Worm (Caenorhabditis elegans) whole organism, young adult: ENCODE results near the gene Y48D7A.1.

Experiments
- B0035.1 ChIP-seq: sonication (generic microtip); optimal IDR thresholded peaks from 2 replicates; lab custom pipeline; 2016; ENCODE audit warnings: missing genetic modification characterization, mild to moderate bottlenecking, missing compliant biosample characterization, missing genotype, missing genetic modification reagents
- B0261.1 ChIP-seq: sonication (generic microtip); optimal IDR thresholded peaks from 2 replicates; lab custom pipeline; 2016; ENCODE audit warnings: mild to moderate bottlenecking, missing genetic modification characterization, moderate library complexity, missing compliant biosample characterization
- C06A6.2 ChIP-seq: fragments of 200-800 bp; sonication (Bioruptor generic); conservative IDR thresholded peaks from 2 replicates; pipeline ENCODE4 v1.3.6; 2022; ENCODE audit warnings: missing genetic modification characterization, missing compliant biosample characterization
- D2030.7 ChIP-seq: fragments of 200-800 bp; sonication (Bioruptor generic); IDR thresholded peaks from 2 replicates; pipeline ENCODE4 v1.3.6; 2022; ENCODE audit warnings: missing genetic modification reagents, missing genetic modification characterization, missing compliant biosample characterization
- F10E7.11 ChIP-seq: sonication (generic microtip); optimal IDR thresholded peaks from 2 replicates; lab custom pipeline; 2017; ENCODE audit warnings: mild to moderate bottlenecking, missing genetic modification characterization, moderate library complexity, missing compliant biosample characterization
- F22D6.2 ChIP-seq: sonication (generic microtip); optimal IDR thresholded peaks from 2 replicates; lab custom pipeline; 2016; ENCODE audit warnings: mild to moderate bottlenecking, missing genetic modification characterization, missing compliant biosample characterization
- F57A8.1 ChIP-seq: fragments of 200-800 bp; sonication (Bioruptor generic); optimal IDR thresholded peaks from 2 replicates; lab custom pipeline; 2018; ENCODE audit warnings: mild to moderate bottlenecking, missing genetic modification characterization, moderate library complexity, missing compliant biosample characterization
- T07F8.4 ChIP-seq: sonication (generic microtip); optimal IDR thresholded peaks from 2 replicates; lab custom pipeline; 2016; ENCODE audit warnings: mild to moderate bottlenecking, missing genetic modification characterization, moderate library complexity, missing compliant biosample characterization
- T26A5.8 ChIP-seq: sonication (generic microtip); optimal IDR thresholded peaks from 2 replicates; lab custom pipeline; 2016; ENCODE audit warnings: missing genetic modification characterization, missing compliant biosample characterization
- attf-6 ChIP-seq: fragments of 200-800 bp; sonication (Bioruptor generic); IDR thresholded peaks from 2 replicates; pipeline ENCODE4 v1.3.6; 2022; ENCODE audit warnings: missing genetic modification reagents, missing genetic modification characterization, missing compliant biosample characterization
- ccch-3 ChIP-seq: fragments of 200-800 bp; sonication (Bioruptor generic); optimal IDR thresholded peaks from 2 replicates; lab custom pipeline; 2018; ENCODE audit warnings: mild to moderate bottlenecking, missing genetic modification characterization, missing compliant biosample characterization
- cebp-1 ChIP-seq, 2 experiments: fragments of 200-800 bp in 1 of 2; sonication (Bioruptor generic) in 1 of 2; sonication (generic microtip) in 1 of 2; IDR thresholded peaks in 1 of 2; optimal IDR thresholded peaks in 1 of 2; 2 replicates each; pipeline versions ENCODE4 v1.3.6 to Lab custom; 2017 to 2022; ENCODE audit warnings: missing compliant biosample characterization in 2 of 2, missing genetic modification characterization in 2 of 2, mild to moderate bottlenecking in 1 of 2, missing genetic modification reagents in 1 of 2, moderate library complexity in 1 of 2
- cebp-2 ChIP-seq: fragments of 200-800 bp; sonication (Bioruptor generic); IDR thresholded peaks from 2 replicates; pipeline ENCODE4 v1.3.6; 2022; ENCODE audit warnings: missing genetic modification characterization, missing compliant biosample characterization
- ceh-40 ChIP-seq: fragments of 200-800 bp; sonication (Bioruptor generic); IDR thresholded peaks from 2 replicates; pipeline ENCODE4 v1.3.6; 2022; ENCODE audit warnings: missing genetic modification characterization, missing compliant biosample characterization
- egl-44 ChIP-seq: fragments of 200-800 bp; sonication (Bioruptor generic); IDR thresholded peaks from 2 replicates; pipeline ENCODE4 v1.3.6; 2022; ENCODE audit warnings: missing genetic modification reagents, missing genetic modification characterization, missing compliant biosample characterization
- egrh-3 ChIP-seq: fragments of 200-800 bp; sonication (Bioruptor generic); IDR thresholded peaks from 2 replicates; pipeline ENCODE4 v1.3.6; 2022; ENCODE audit warnings: missing genetic modification reagents, missing genetic modification characterization, missing compliant biosample characterization
- ets-4 ChIP-seq: fragments of 200-800 bp; sonication (Bioruptor generic); optimal IDR thresholded peaks from 2 replicates; lab custom pipeline; 2018; ENCODE audit warnings: mild to moderate bottlenecking, missing genetic modification characterization, missing compliant biosample characterization
- fkh-3 ChIP-seq: sonication (generic microtip); optimal IDR thresholded peaks from 2 replicates; lab custom pipeline; 2016; ENCODE audit warnings: mild to moderate bottlenecking, missing genetic modification characterization, missing compliant biosample characterization
- hsf-1 ChIP-seq: fragments of 200-800 bp; sonication (Bioruptor generic); IDR thresholded peaks from 2 replicates; pipeline ENCODE4 v1.3.6; 2022; ENCODE audit warnings: missing genetic modification reagents, missing genetic modification characterization, missing compliant biosample characterization
- lag-1 ChIP-seq: fragments of 200-800 bp; sonication (Bioruptor generic); IDR thresholded peaks from 2 replicates; pipeline ENCODE4 v1.3.6; 2022; ENCODE audit warnings: missing genetic modification reagents, missing genetic modification characterization, missing compliant biosample characterization
- let-526 ChIP-seq: fragments of 200-800 bp; sonication (Bioruptor generic); IDR thresholded peaks from 2 replicates; pipeline ENCODE4 v1.3.6; 2022; ENCODE audit warnings: missing genetic modification reagents, missing genetic modification characterization, missing compliant biosample characterization
- let-607 ChIP-seq, 2 experiments: fragments of 200-800 bp in 1 of 2; sonication (Bioruptor generic) in 1 of 2; sonication (generic microtip) in 1 of 2; optimal IDR thresholded peaks; 2 replicates each; lab custom pipeline; 2016 to 2018; ENCODE audit warnings: mild to moderate bottlenecking in 2 of 2, missing compliant biosample characterization in 2 of 2, missing genetic modification characterization in 2 of 2, moderate library complexity in 2 of 2, missing genotype in 1 of 2
- lin-40 ChIP-seq: sonication (generic microtip); optimal IDR thresholded peaks from 2 replicates; lab custom pipeline; 2016; ENCODE audit warnings: missing genetic modification characterization, mild to moderate bottlenecking, missing compliant biosample characterization, missing genotype, missing genetic modification reagents
- lin-54 ChIP-seq: fragments of 200-800 bp; sonication (Bioruptor generic); optimal IDR thresholded peaks from 2 replicates; lab custom pipeline; 2018; ENCODE audit warnings: mild to moderate bottlenecking, missing genetic modification characterization, missing compliant biosample characterization
- lir-1 ChIP-seq: fragments of 200-800 bp; sonication (Bioruptor generic); conservative IDR thresholded peaks from 2 replicates; pipeline ENCODE4 v1.3.6; 2022; ENCODE audit warnings: missing genetic modification reagents, missing genetic modification characterization, missing compliant biosample characterization
- lsl-1 ChIP-seq: fragments of 200-800 bp; sonication (Bioruptor generic); optimal IDR thresholded peaks from 2 replicates; lab custom pipeline; 2018; ENCODE audit warnings: mild to moderate bottlenecking, missing genetic modification characterization, moderate library complexity, missing compliant biosample characterization
- madf-10 ChIP-seq: sonication (generic microtip); optimal IDR thresholded peaks from 2 replicates; lab custom pipeline; 2016; ENCODE audit warnings: mild to moderate bottlenecking, missing genetic modification characterization, missing compliant biosample characterization
- mcd-1 ChIP-seq: fragments of 200-800 bp; sonication (Bioruptor generic); IDR thresholded peaks from 2 replicates; pipeline ENCODE4 v1.3.6; 2022; ENCODE audit warnings: missing genetic modification reagents, missing genetic modification characterization, missing compliant biosample characterization
- mel-28 ChIP-seq: sonication (generic microtip); optimal IDR thresholded peaks from 2 replicates; lab custom pipeline; 2016; ENCODE audit warnings: borderline replicate concordance, mild to moderate bottlenecking, missing genetic modification characterization, missing compliant biosample characterization
- nfya-1 ChIP-seq: sonication (generic microtip); optimal IDR thresholded peaks from 2 replicates; lab custom pipeline; 2017; ENCODE audit warnings: antibody characterized with exemption, missing compliant biosample characterization, missing genetic modification characterization, borderline replicate concordance; ENCODE audit not compliant: insufficient read depth
- nfya-2 ChIP-seq: fragments of 200-800 bp; sonication (Bioruptor generic); IDR thresholded peaks from 2 replicates; pipeline ENCODE4 v1.3.6; 2022; ENCODE audit warnings: missing genetic modification reagents, missing genetic modification characterization, missing compliant biosample characterization
- nhr-27 ChIP-seq: fragments of 200-800 bp; sonication (Bioruptor generic); optimal IDR thresholded peaks from 2 replicates; lab custom pipeline; 2018; ENCODE audit warnings: mild to moderate bottlenecking, missing genetic modification characterization, moderate library complexity, missing compliant biosample characterization
- nhr-80 ChIP-seq: sonication (generic microtip); optimal IDR thresholded peaks from 2 replicates; lab custom pipeline; 2016; ENCODE audit warnings: missing genetic modification characterization, missing compliant biosample characterization
- pbrm-1 ChIP-seq: fragments of 200-800 bp; sonication (Bioruptor generic); IDR thresholded peaks from 2 replicates; pipeline ENCODE4 v1.3.6; 2022; ENCODE audit warnings: missing genetic modification reagents, missing genetic modification characterization, missing compliant biosample characterization
- rcor-1 ChIP-seq: fragments of 200-800 bp; sonication (Bioruptor generic); IDR thresholded peaks from 2 replicates; pipeline ENCODE4 v1.3.6; 2022; ENCODE audit warnings: missing genetic modification reagents, missing genetic modification characterization, missing compliant biosample characterization
- repo-1 ChIP-seq: sonication (generic microtip); optimal IDR thresholded peaks from 2 replicates; lab custom pipeline; 2017; ENCODE audit warnings: mild to moderate bottlenecking, missing genetic modification characterization, missing compliant biosample characterization
- rpc-1 ChIP-seq, 2 experiments: fragments of 150-350 bp in 1 of 2; sonication (generic microtip) in 1 of 2; optimal IDR thresholded peaks; 2 replicates each; lab custom pipeline; 2014 to 2018; ENCODE audit warnings: missing biosample characterization in 1 of 2, missing genetic modification characterization in 1 of 2, missing genetic modification reagents in 1 of 2, missing genotype in 1 of 2
- sdz-38 ChIP-seq: sonication (generic microtip); optimal IDR thresholded peaks from 2 replicates; lab custom pipeline; 2016; ENCODE audit warnings: missing genotype, missing genetic modification characterization, missing compliant biosample characterization
- snpc-1.1 ChIP-seq: sonication (generic microtip); optimal IDR thresholded peaks from 2 replicates; lab custom pipeline; 2017; ENCODE audit warnings: missing genetic modification characterization, mild to moderate bottlenecking, missing compliant biosample characterization, antibody characterized with exemption, moderate library complexity, missing genotype, missing genetic modification reagents; ENCODE audit not compliant: insufficient read depth
- snpc-3.4 ChIP-seq: sonication (generic microtip); optimal IDR thresholded peaks from 2 replicates; lab custom pipeline; 2017; ENCODE audit warnings: missing genetic modification characterization, mild to moderate bottlenecking, missing compliant biosample characterization, antibody characterized with exemption, moderate library complexity, missing genotype, missing genetic modification reagents
- tbx-9 ChIP-seq: sonication (generic microtip); optimal IDR thresholded peaks from 2 replicates; lab custom pipeline; 2016; ENCODE audit warnings: borderline replicate concordance, missing genetic modification characterization, inconsistent platforms, missing compliant biosample characterization
- tlf-1 ChIP-seq: fragments of 200-800 bp; sonication (Bioruptor generic); optimal IDR thresholded peaks from 2 replicates; lab custom pipeline; 2018; ENCODE audit warnings: mild to moderate bottlenecking, missing genetic modification characterization, missing compliant biosample characterization
- unc-130 ChIP-seq: sonication (generic microtip); optimal IDR thresholded peaks from 2 replicates; lab custom pipeline; 2016; ENCODE audit warnings: missing genetic modification reagents, missing genetic modification characterization, missing compliant biosample characterization
- unc-62 ChIP-seq: fragments of 150-350 bp; optimal IDR thresholded peaks from 2 replicates; lab custom pipeline; 2014; ENCODE audit warnings: missing biosample characterization, missing genetic modification reagents, missing genetic modification characterization
- zfh-2 ChIP-seq: fragments of 200-800 bp; sonication (Bioruptor generic); conservative IDR thresholded peaks from 2 replicates; pipeline ENCODE4 v1.3.6; 2022; ENCODE audit warnings: missing genetic modification reagents, missing genetic modification characterization, missing compliant biosample characterization
- ztf-26 ChIP-seq: sonication (generic microtip); optimal IDR thresholded peaks from 2 replicates; lab custom pipeline; 2017; ENCODE audit warnings: missing genetic modification characterization, missing compliant biosample characterization
- ztf-3 ChIP-seq: fragments of 200-800 bp; sonication (Bioruptor generic); optimal IDR thresholded peaks from 2 replicates; lab custom pipeline; 2018; ENCODE audit warnings: mild to moderate bottlenecking, missing genetic modification characterization, missing compliant biosample characterization

Gene Y48D7A.1

ce11 chrX:2996976-2997399 is 12.3 kb upstream of the Y48D7A.1 start:
- TF ChIP-seq fkh-3 (tag; lab: Kevin White, UChicago) (no peak), egl-44 (GFP tag; lab: Robert Waterston, UW) (peak; percentile 93), cebp-1 (GFP tag; IDR thresholded peaks at IDR 0.05; lab: Robert Waterston, UW) (peak; percentile 64; the same call in 1 of the 2 replicates), cebp-1 (tag; optimal IDR thresholded peaks at IDR 0.05; lab: Kevin White, UChicago) (peak; percentile 97), snpc-1.1 (peak; percentile 34), mel-28 (tag; lab: Kevin White, UChicago) (peak; percentile 60), egrh-3 (GFP tag; lab: Robert Waterston, UW) (peak; percentile 25; the same call in 1 of the 2 replicates), madf-10 (tag; lab: Kevin White, UChicago) (peak; percentile 96), lsl-1 (GFP tag; lab: Kevin White, UChicago) (no peak), unc-62 (GFP tag; lab: Kevin White, UChicago) (no peak), let-526 (peak; percentile 66; the same call in 1 of the 2 replicates), let-607 (tag; optimal IDR thresholded peaks at IDR 0.05; lab: Kevin White, UChicago) (peak; percentile 71 to 92), nfya-2 (GFP tag; lab: Robert Waterston, UW) (no peak), ztf-3 (GFP tag; lab: Kevin White, UChicago) (peak; percentile 90), T07F8.4 (tag; lab: Kevin White, UChicago) (peak; percentile 92), ceh-40 (GFP tag; lab: Robert Waterston, UW) (peak; percentile 58; the same call in 1 of the 2 replicates), rcor-1 (GFP tag; lab: Robert Waterston, UW) (peak; percentile 97), D2030.7 (no peak), attf-6 (no peak), cebp-2 (GFP tag; lab: Robert Waterston, UW) (peak; percentile 98), mcd-1 (GFP tag; lab: Robert Waterston, UW) (peak; percentile 85), F57A8.1 (peak; percentile 65), ets-4 (GFP tag; lab: Kevin White, UChicago) (peak; percentile 81), nhr-27 (tag; lab: Kevin White, UChicago) (peak; percentile 87), F10E7.11 (tag; lab: Kevin White, UChicago) (peak; percentile 90), F22D6.2 (tag; lab: Kevin White, UChicago) (peak; percentile 94), snpc-3.4 (tag; lab: Kevin White, UChicago) (peak; percentile 65), tlf-1 (GFP tag; lab: Kevin White, UChicago) (peak; percentile 99), sdz-38 (tag; lab: Kevin White, UChicago) (no peak), hsf-1 (no peak), unc-130 (peak; percentile 33), lin-40 (tag; lab: Kevin White, UChicago) (peak; percentile 100), tbx-9 (tag; lab: Kevin White, UChicago) (no peak), lir-1 (GFP tag; lab: Robert Waterston, UW) (peak; percentile 85), T26A5.8 (no peak), zfh-2 (GFP tag; lab: Robert Waterston, UW) (no peak), B0261.1 (peak; percentile 57), nhr-80 (peak; percentile 90), ztf-26 (peak; percentile 99), ccch-3 (GFP tag; lab: Kevin White, UChicago) (peak; percentile 83), rpc-1 (optimal IDR thresholded peaks at IDR 0.05; lab: Kevin White, UChicago) (peak; percentile 35), rpc-1 (tag; optimal IDR thresholded peaks at IDR 0.05; lab: Kevin White, UChicago) (no peak), B0035.1 (tag; lab: Kevin White, UChicago) (peak; percentile 95), pbrm-1 (GFP tag; lab: Robert Waterston, UW) (peak; percentile 89), C06A6.2 (GFP tag; lab: Robert Waterston, UW) (peak; percentile 96), repo-1 (tag; lab: Kevin White, UChicago) (peak; percentile 99), nfya-1 (no peak), lin-54 (GFP tag; lab: Kevin White, UChicago) (peak; percentile 92), lag-1 (GFP tag; lab: Robert Waterston, UW) (0 out of 2 replicates have a peak, but pooled peaks have one; percentile 82)
